3 fruit fly cellular contexts compared by ENCODE assay signal in the genomic region with DNA sequence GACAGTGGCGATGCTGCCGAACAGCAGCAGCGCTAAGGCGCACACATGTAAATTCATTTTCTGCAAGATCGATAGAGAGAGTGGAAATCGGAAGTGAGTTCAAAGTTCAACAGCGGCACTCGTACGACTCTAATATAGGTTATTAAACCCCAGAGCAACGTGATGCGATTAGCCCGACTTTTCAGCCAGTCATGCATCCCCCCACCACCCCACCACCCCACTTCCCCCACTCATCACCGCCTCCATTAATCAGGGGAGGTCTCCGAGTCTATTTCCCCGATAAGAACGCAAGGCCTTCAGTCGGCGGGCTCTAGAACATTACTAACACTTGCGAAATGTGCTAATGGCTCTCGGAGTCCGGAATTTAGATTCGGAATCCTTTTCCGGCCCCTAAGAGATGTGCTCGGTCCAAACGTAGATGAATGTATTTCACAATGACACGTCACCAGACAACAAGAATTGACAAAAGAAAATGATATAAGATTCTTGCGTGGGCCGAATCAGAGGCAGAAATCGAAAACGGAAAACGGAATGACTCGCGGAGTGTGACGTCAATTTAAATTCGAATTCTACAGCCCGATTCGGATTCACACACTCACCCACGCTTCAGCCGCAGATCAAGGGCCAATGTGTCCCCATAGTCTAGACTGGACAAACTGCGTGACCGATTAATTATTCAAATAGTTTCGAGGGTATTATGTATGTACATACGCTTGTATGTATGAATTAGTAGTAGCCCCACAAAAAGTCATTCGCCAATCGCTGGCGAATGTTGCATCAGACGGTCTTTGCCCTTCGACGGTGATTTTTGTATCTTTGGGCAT.
TF ChIP-seq lines count a peak whose summit lies in the region.

No protein-coding gene starts in this region.

TF ChIP-seq in whole organism, adult, 20 proteins besides CTCF, POLR2A, EP300 and RAD21 (continued from another document):
- no peak for TF ChIP-seq CG33017 (tag; optimal IDR thresholded peaks at IDR 0.05; lab: Kevin White, UChicago)
- TF ChIP-seq CG5204 (GFP tag; optimal IDR thresholded peaks at IDR 0.05; lab: Kevin White, UChicago), result no peak
- peak; percentile 25 for TF ChIP-seq CG12768 (GFP tag; optimal IDR thresholded peaks at IDR 0.05; lab: Kevin White, UChicago)

TF ChIP-seq in whole organism, embryonic, 481 proteins besides CTCF, POLR2A, EP300 and RAD21 (continued from another document):
- TF ChIP-seq CG31388 (GFP tag; optimal IDR thresholded peaks at IDR 0.05; lab: Kevin White, UChicago) (no peak), Fer1 (GFP tag; optimal IDR thresholded peaks at IDR 0.05; lab: Kevin White, UChicago) (no peak), lmd (GFP tag; IDR thresholded peaks at IDR 0.05; lab: Robert Waterston, UW) (no peak), Ada2b (GFP tag; IDR thresholded peaks at IDR 0.05; lab: Robert Waterston, UW) (no peak), klu (GFP tag; IDR thresholded peaks at IDR 0.05; lab: Robert Waterston, UW) (no peak), crp (GFP tag; optimal IDR thresholded peaks at IDR 0.05; lab: Kevin White, UChicago) (no peak), bowl (GFP tag; IDR thresholded peaks at IDR 0.05; lab: Robert Waterston, UW) (no peak), Med (GFP tag; lab: Kevin White, UChicago) (peak; percentile 70), ham (GFP tag; IDR thresholded peaks at IDR 0.05; lab: Robert Waterston, UW) (no peak), CG12769 (tag; optimal IDR thresholded peaks at IDR 0.05; lab: Kevin White, UChicago) (peak; percentile 31), CG18011 (GFP tag; optimal IDR thresholded peaks at IDR 0.05; lab: Kevin White, UChicago) (no peak), org-1 (GFP tag; optimal IDR thresholded peaks at IDR 0.05; lab: Kevin White, UChicago) (no peak), tna (GFP tag; IDR thresholded peaks at IDR 0.05; lab: Robert Waterston, UW; ENCODE audit: partially characterized antibody) (no peak), so (GFP tag; IDR thresholded peaks at IDR 0.05; lab: Robert Waterston, UW) (no peak), sug (tag; optimal IDR thresholded peaks at IDR 0.05; lab: Kevin White, UChicago) (peak; percentile 72), CG8290 (GFP tag; optimal IDR thresholded peaks at IDR 0.05; lab: Kevin White, UChicago) (no peak), CG8290 (tag; optimal IDR thresholded peaks at IDR 0.05; lab: Kevin White, UChicago) (peak in 1 of 2 experiments; percentile 8), CG17361 (GFP tag; IDR thresholded peaks at IDR 0.05; lab: Robert Waterston, UW) (no peak), Chrac-16 (GFP tag; optimal IDR thresholded peaks at IDR 0.05; lab: Kevin White, UChicago) (no peak), CG18262 (tag; optimal IDR thresholded peaks at IDR 0.05; lab: Kevin White, UChicago) (no peak), CG14667 (GFP tag; IDR thresholded peaks at IDR 0.05; lab: Robert Waterston, UW) (no peak), Rx (GFP tag; IDR thresholded peaks at IDR 0.05; lab: Robert Waterston, UW) (no peak; the same call in 1 of the 2 replicates), CG10543 (GFP tag; optimal IDR thresholded peaks at IDR 0.05; lab: Kevin White, UChicago) (peak; percentile 14), sr (GFP tag; IDR thresholded peaks at IDR 0.05; lab: Robert Waterston, UW) (peak; percentile 82; the same call in 2 of the 3 replicates), Gsc (GFP tag; IDR thresholded peaks at IDR 0.05; lab: Robert Waterston, UW) (no peak), CG11398 (GFP tag; optimal IDR thresholded peaks at IDR 0.05; lab: Kevin White, UChicago) (no peak), Xrp1 (GFP tag; IDR thresholded peaks at IDR 0.05; lab: Robert Waterston, UW) (no peak), CG32532 (GFP tag; IDR thresholded peaks at IDR 0.05; lab: Robert Waterston, UW) (no peak), aop (GFP tag; IDR thresholded peaks at IDR 0.05; lab: Robert Waterston, UW) (0 out of 2 replicates have a peak, but pooled peaks have one; percentile 41), Hr78 (GFP tag; optimal IDR thresholded peaks at IDR 0.05; lab: Kevin White, UChicago) (peak in 1 of 2 experiments; percentile 82), CG2120 (GFP tag; optimal IDR thresholded peaks at IDR 0.05; lab: Kevin White, UChicago) (no peak), NK7.1 (GFP tag; optimal IDR thresholded peaks at IDR 0.05; lab: Kevin White, UChicago) (no peak), crol (GFP tag; IDR thresholded peaks at IDR 0.05; lab: Robert Waterston, UW) (peak; percentile 90), sisA (GFP tag; IDR thresholded peaks at IDR 0.05; lab: Robert Waterston, UW) (no peak), CG34376 (GFP tag; optimal IDR thresholded peaks at IDR 0.05; lab: Kevin White, UChicago) (peak; percentile 67), chinmo (GFP tag; IDR thresholded peaks at IDR 0.05; lab: Robert Waterston, UW; ENCODE audit: partially characterized antibody) (0 out of 4 replicates have a peak, but pooled peaks have one; percentile 42), CG7357 (GFP tag; IDR thresholded peaks at IDR 0.05; lab: Robert Waterston, UW) (no peak), Pdp1 (GFP tag; optimal IDR thresholded peaks at IDR 0.05; lab: Kevin White, UChicago) (peak in 1 of 2 experiments; percentile 67), CG11560 (tag; IDR thresholded peaks at IDR 0.05; lab: Robert Waterston, UW) (no peak), disco-r (GFP tag; optimal IDR thresholded peaks at IDR 0.05; lab: Kevin White, UChicago) (no peak), scrt (GFP tag; optimal IDR thresholded peaks at IDR 0.05; lab: Kevin White, UChicago) (no peak), D19B (GFP tag; optimal IDR thresholded peaks at IDR 0.05; lab: Kevin White, UChicago) (peak; percentile 42), Nf-YB (GFP tag; optimal IDR thresholded peaks at IDR 0.05; lab: Kevin White, UChicago) (no peak), kni (GFP tag; optimal IDR thresholded peaks at IDR 0.05; lab: Kevin White, UChicago) (peak; percentile 7), crc (GFP tag; optimal IDR thresholded peaks at IDR 0.05; lab: Kevin White, UChicago) (no peak), sd (tag; optimal IDR thresholded peaks at IDR 0.05; lab: Kevin White, UChicago) (peak; percentile 75), Deaf1 (tag; optimal IDR thresholded peaks at IDR 0.05; lab: Kevin White, UChicago) (peak; percentile 20), vnd (GFP tag; IDR thresholded peaks at IDR 0.05; lab: Robert Waterston, UW; ENCODE audit: partially characterized antibody) (no peak)

TF ChIP-seq in whole organism, prepupa, 60 proteins besides CTCF, POLR2A, EP300 and RAD21 (continued from another document):
- TF ChIP-seq fd59A (GFP tag; optimal IDR thresholded peaks at IDR 0.05; lab: Kevin White, UChicago) (no peak), dac (GFP tag; optimal IDR thresholded peaks at IDR 0.05; lab: Kevin White, UChicago) (no peak), Blimp-1 (GFP tag; optimal IDR thresholded peaks at IDR 0.05; lab: Kevin White, UChicago) (no peak), CG11902 (GFP tag; optimal IDR thresholded peaks at IDR 0.05; lab: Kevin White, UChicago) (no peak), achi (GFP tag; optimal IDR thresholded peaks at IDR 0.05; lab: Kevin White, UChicago) (no peak), CG16779 (tag; optimal IDR thresholded peaks at IDR 0.05; lab: Kevin White, UChicago) (peak; percentile 15), CG6163 (GFP tag; IDR thresholded peaks at IDR 0.05; lab: Robert Waterston, UW) (0 out of 3 replicates have a peak, but pooled peaks have one; percentile 12), Sox15 (GFP tag; optimal IDR thresholded peaks at IDR 0.05; lab: Kevin White, UChicago) (no peak), CG32006 (GFP tag; optimal IDR thresholded peaks at IDR 0.05; lab: Kevin White, UChicago) (no peak)
